Fruit fly (Drosophila melanogaster) whole organism, wandering third instar larva: ENCODE data around the gene CG6409.
A peak's percentile ranks its signal among the peaks of the same experiment; 100 is the strongest.

Source experiments
- Abd-B ChIP-seq: fragments of >200 bp; optimal IDR thresholded peaks from 2 replicates; lab custom pipeline; 2017; ENCODE audit warnings: missing biosample characterization, missing genetic modification characterization
- CG32264 ChIP-seq: fragments of 200-800 bp; sonication (Bioruptor generic); optimal IDR thresholded peaks from 2 replicates; lab custom pipeline; 2016; ENCODE audit warnings: missing biosample characterization, missing genetic modification characterization
- HLH106 ChIP-seq: fragments of 200-800 bp; optimal IDR thresholded peaks from 3 replicates; lab custom pipeline; 2019; ENCODE audit warnings: missing biosample characterization, mild to moderate bottlenecking, missing genetic modification characterization, moderate library complexity
- Jra ChIP-seq: sonication (Bioruptor generic); optimal IDR thresholded peaks from 2 replicates; lab custom pipeline; 2016; ENCODE audit warnings: missing biosample characterization, missing genetic modification characterization
- foxo ChIP-seq, 2 experiments: fragments of 200-800 bp; sonication (Bioruptor generic); optimal IDR thresholded peaks; 2 replicates in 1 of 2; 3 replicates in 1 of 2; lab custom pipeline; 2016 to 2017; ENCODE audit warnings: missing biosample characterization in 2 of 2, missing genetic modification characterization in 2 of 2
- lola ChIP-seq: fragments of >200 bp; optimal IDR thresholded peaks from 2 replicates; lab custom pipeline; 2017; ENCODE audit warnings: missing biosample characterization, missing genetic modification characterization
- usp ChIP-seq: fragments of >200 bp; optimal IDR thresholded peaks from 2 replicates; lab custom pipeline; 2017; ENCODE audit warnings: missing biosample characterization, missing genetic modification characterization

- TF ChIP-seq Jra (GFP tag; lab: Kevin White, UChicago) (peak; percentile 43), usp (no peak), Abd-B (GFP tag; lab: Kevin White, UChicago) (no peak), HLH106 (tag; lab: Kevin White, UChicago) (peak; percentile 88), foxo (GFP tag; optimal IDR thresholded peaks at IDR 0.05; lab: Kevin White, UChicago) (peak in 1 of 2 experiments; percentile 90), lola (GFP tag; lab: Kevin White, UChicago) (no peak), CG32264 (GFP tag; lab: Kevin White, UChicago) (peak; percentile 43)
Observed at dm6 chr3L:10854801-10855418, 27.3 kb downstream of the CG6409 start.
